Worm (Caenorhabditis elegans) whole organism, L1 larva: ENCODE data around the gene ehn-3.

Source experiments
- aly-2 ChIP-seq: fragments of 150-350 bp; optimal IDR thresholded peaks from 2 replicates; lab custom pipeline; 2014; ENCODE audit warnings: missing biosample characterization, missing genetic modification characterization
- ama-1 ChIP-seq: fragments of 150-350 bp; optimal IDR thresholded peaks from 2 replicates; lab custom pipeline; 2014
- ceh-82 ChIP-seq, 3 experiments: fragments of 150-350 bp in 1 of 3; sonication (generic microtip) in 2 of 3; optimal IDR thresholded peaks; 2 replicates each; lab custom pipeline; 2014 to 2017; ENCODE audit warnings: missing biosample characterization in 3 of 3, missing genetic modification characterization in 3 of 3
- lin-13 ChIP-seq: fragments of 150-350 bp; optimal IDR thresholded peaks from 2 replicates; lab custom pipeline; 2014; ENCODE audit warnings: missing biosample characterization, missing genetic modification reagents, missing genetic modification characterization
- nhr-77 ChIP-seq: fragments of 150-350 bp; optimal IDR thresholded peaks from 2 replicates; lab custom pipeline; 2014; ENCODE audit warnings: missing biosample characterization, missing genetic modification characterization
- snpc-4 ChIP-seq: fragments of 150-350 bp; optimal IDR thresholded peaks from 2 replicates; lab custom pipeline; 2014; ENCODE audit warnings: missing biosample characterization, missing genetic modification characterization
- snu-23 ChIP-seq: sonication (generic microtip); optimal IDR thresholded peaks from 2 replicates; lab custom pipeline; 2016; ENCODE audit warnings: missing genetic modification characterization, missing compliant biosample characterization
- unc-130 ChIP-seq: fragments of 150-350 bp; optimal IDR thresholded peaks from 2 replicates; lab custom pipeline; 2017; ENCODE audit warnings: missing biosample characterization, missing genetic modification characterization, inconsistent platforms

DNA sequence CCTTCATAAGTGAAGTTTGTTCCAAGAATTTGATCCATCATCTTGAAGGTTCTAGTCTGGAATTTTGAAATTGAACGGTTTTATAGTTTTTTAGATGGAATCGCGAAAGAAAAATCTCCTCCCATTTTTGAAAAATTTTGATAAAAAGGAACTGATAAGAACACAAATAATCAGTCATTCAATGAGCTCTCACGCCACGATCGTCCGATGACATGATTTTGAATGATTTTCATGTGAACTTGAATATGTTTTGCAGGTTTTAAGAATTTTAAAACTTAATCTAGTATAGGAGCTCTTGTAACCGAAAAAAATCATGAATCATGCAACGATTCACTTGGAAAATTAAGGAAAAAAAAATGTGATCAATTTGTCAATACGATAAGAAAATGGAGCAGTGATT is 42.0 kb downstream of the ehn-3 start, which contains the start of gene elo-5:
- no peak for TF ChIP-seq snu-23 (GFP tag; lab: Kevin White, UChicago)
- no peak for TF ChIP-seq aly-2 (tag; lab: Kevin White, UChicago)
- no peak for TF ChIP-seq snpc-4
- no peak for TF ChIP-seq ama-1
- no peak for TF ChIP-seq ceh-82 (tag; optimal IDR thresholded peaks at IDR 0.05; lab: Kevin White, UChicago)
- TF ChIP-seq lin-13 (GFP tag; lab: Kevin White, UChicago), result no peak
- no peak for TF ChIP-seq nhr-77
- no peak for TF ChIP-seq unc-130 (tag; lab: Kevin White, UChicago)
